Worm (Caenorhabditis elegans) whole organism, L4 larva: Measurements from ENCODE around the gene Y102A11A.2.

Experiments
- ama-1 ChIP-seq: fragments of 150-350 bp; optimal IDR thresholded peaks from 2 replicates; lab custom pipeline; 2014; ENCODE audit warnings: inconsistent platforms, mixed read lengths
- lsy-2 ChIP-seq, 2 experiments: fragments of 150-350 bp in 1 of 2; sonication (generic microtip) in 1 of 2; optimal IDR thresholded peaks; 2 replicates each; lab custom pipeline; 2014 to 2017; ENCODE audit warnings: missing biosample characterization in 2 of 2, missing genetic modification characterization in 2 of 2
- mdl-1 ChIP-seq, 2 experiments: fragments of 150-350 bp in 1 of 2; sonication (generic microtip) in 1 of 2; optimal IDR thresholded peaks; 2 replicates each; lab custom pipeline; 2014 to 2017; ENCODE audit warnings: missing biosample characterization in 2 of 2, missing genetic modification characterization in 2 of 2
- skn-1 ChIP-seq: fragments of 150-350 bp; optimal IDR thresholded peaks from 2 replicates; lab custom pipeline; 2014; ENCODE audit warnings: missing biosample characterization, missing genetic modification characterization
- snpc-4 ChIP-seq: fragments of 150-350 bp; optimal IDR thresholded peaks from 2 replicates; lab custom pipeline; 2014; ENCODE audit warnings: missing biosample characterization, missing genetic modification characterization
- zag-1 ChIP-seq: fragments of 150-350 bp; optimal IDR thresholded peaks from 2 replicates; lab custom pipeline; 2014; ENCODE audit warnings: missing biosample characterization, missing genetic modification characterization

ce11 chrX:1989576-1989975 is 36.9 kb upstream of the Y102A11A.2 start, which contains the start of gene meg-3:
- TF ChIP-seq mdl-1 (tag; optimal IDR thresholded peaks at IDR 0.05; lab: Kevin White, UChicago) (no peak), zag-1 (tag; lab: Kevin White, UChicago) (no peak), snpc-4 (tag; lab: Kevin White, UChicago) (no peak), lsy-2 (tag; optimal IDR thresholded peaks at IDR 0.05; lab: Kevin White, UChicago) (no peak), ama-1 (lab: Kevin White, UChicago) (no peak), skn-1 (tag; lab: Kevin White, UChicago) (no peak)
